Worm (Caenorhabditis elegans): ENCODE measurements around the gene fbxb-50.

Gene fbxb-50

ce11 chrII:1521956-1522355 lies 34.3 kb upstream of the fbxb-50 start:
- TF ChIP-seq eor-1 (tag; optimal IDR thresholded peaks at IDR 0.05) (no peak), ceh-82 (tag; optimal IDR thresholded peaks at IDR 0.05) (no peak), elt-3 (tag; optimal IDR thresholded peaks at IDR 0.05) (no peak), lin-15B (tag; optimal IDR thresholded peaks at IDR 0.05) (no peak), zag-1 (tag; optimal IDR thresholded peaks at IDR 0.05) (no peak), lsy-12 (tag; optimal IDR thresholded peaks at IDR 0.05) (no peak), nhr-11 (tag; optimal IDR thresholded peaks at IDR 0.05) (no peak), nhr-77 (tag; optimal IDR thresholded peaks at IDR 0.05) (no peak), snpc-4 (tag; optimal IDR thresholded peaks at IDR 0.05) (no peak), fos-1 (tag; optimal IDR thresholded peaks at IDR 0.05) (no peak), ama-1 (optimal IDR thresholded peaks at IDR 0.05) (no peak), aly-2 (tag; optimal IDR thresholded peaks at IDR 0.05) (no peak), nfya-1 (tag; optimal IDR thresholded peaks at IDR 0.05; ENCODE audit: insufficient read depth) (no peak), ceh-16 (tag; optimal IDR thresholded peaks at IDR 0.05) (no peak)

- TF ChIP-seq aly-2 (tag; optimal IDR thresholded peaks at IDR 0.05) (no peak), pha-4 (tag; optimal IDR thresholded peaks at IDR 0.05) (peak; percentile 26)
These were observed 30.7 kb upstream of the fbxb-50 start, which contains the start of gene Y51H7BR.7 for ce11 chrII:1525498-1525897. TSS of gene Y51H7BR.7 (minus strand) at chrII:1525598.

- TF ChIP-seq nhr-25 (tag; optimal IDR thresholded peaks at IDR 0.05) (no peak), nhr-67 (tag; optimal IDR thresholded peaks at IDR 0.05) (no peak)
These were observed 27.2 kb upstream of the fbxb-50 start, which contains the start of gene Y51H7BR.4 for ce11 chrII:1529057-1529456. TSS of gene Y51H7BR.4 (plus strand) at chrII:1529357.

- no peak for TF ChIP-seq aly-2 (tag; optimal IDR thresholded peaks at IDR 0.05)
- no peak for TF ChIP-seq hmg-11 (tag; optimal IDR thresholded peaks at IDR 0.05)
- no peak for TF ChIP-seq ceh-16 (tag; optimal IDR thresholded peaks at IDR 0.05)
- TF ChIP-seq daf-12 (tag; optimal IDR thresholded peaks at IDR 0.05) = no peak
- TF ChIP-seq fkh-10 (GFP tag; optimal IDR thresholded peaks at IDR 0.05) = no peak
- TF ChIP-seq pqm-1 (tag; optimal IDR thresholded peaks at IDR 0.05) = no peak
- TF ChIP-seq snpc-4 (tag; optimal IDR thresholded peaks at IDR 0.05) = no peak
- no peak for TF ChIP-seq ceh-28 (tag; optimal IDR thresholded peaks at IDR 0.05)
- no peak for TF ChIP-seq ama-1 (optimal IDR thresholded peaks at IDR 0.05)
- TF ChIP-seq lin-15B (tag; optimal IDR thresholded peaks at IDR 0.05) = no peak
- no peak for TF ChIP-seq sea-2 (GFP tag; optimal IDR thresholded peaks at IDR 0.05)
- TF ChIP-seq elt-3 (tag; optimal IDR thresholded peaks at IDR 0.05) = no peak
- TF ChIP-seq nhr-43 (tag; optimal IDR thresholded peaks at IDR 0.05; ENCODE audit: poor library complexity, severe bottlenecking) = no peak
- TF ChIP-seq ceh-9 (tag; optimal IDR thresholded peaks at IDR 0.05) = no peak
- no peak for TF ChIP-seq nhr-76 (tag; optimal IDR thresholded peaks at IDR 0.05)
- no peak for TF ChIP-seq fkh-2 (tag; optimal IDR thresholded peaks at IDR 0.05)
- TF ChIP-seq ZK546.5 (tag; optimal IDR thresholded peaks at IDR 0.05) = no peak
- TF ChIP-seq mdl-1 (tag; optimal IDR thresholded peaks at IDR 0.05) = no peak
- TF ChIP-seq unc-39 (tag; optimal IDR thresholded peaks at IDR 0.05) = no peak
- no peak for TF ChIP-seq jun-1 (tag; optimal IDR thresholded peaks at IDR 0.05)
These were observed 20.3 kb upstream of the fbxb-50 start, which contains the start of gene fbxb-43 for ce11 chrII:1535931-1536330. TSS of gene fbxb-43 (plus strand) at chrII:1536231.

DNA sequence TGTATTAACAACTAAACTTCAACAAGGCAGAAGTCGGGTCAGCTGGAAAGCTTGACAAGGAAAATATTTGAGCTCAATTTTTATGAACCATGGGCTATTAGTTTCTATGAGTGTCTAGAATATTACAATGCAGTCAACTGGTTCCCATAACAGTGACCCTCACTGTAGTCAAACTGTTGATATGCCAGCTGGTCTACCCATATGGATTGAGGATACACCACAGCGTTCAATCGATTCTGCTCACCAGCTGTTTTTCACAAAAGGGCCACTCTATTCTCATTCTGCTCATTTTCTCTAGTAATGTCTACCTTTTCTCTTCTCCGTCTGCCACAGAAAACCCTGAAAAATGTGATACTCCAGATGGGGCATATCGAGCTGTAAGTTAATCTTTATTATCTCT lies 18.9 kb upstream of the fbxb-50 start, which contains the start of gene fbxb-42:
Gene fbxb-42, plus strand, starts transcription at position 301 of the 400 bp plus-strand sequence.
- no peak for TF ChIP-seq zag-1 (tag; optimal IDR thresholded peaks at IDR 0.05)
- TF ChIP-seq fos-1 (tag; optimal IDR thresholded peaks at IDR 0.05) = no peak
- no peak for TF ChIP-seq lsy-12 (tag; optimal IDR thresholded peaks at IDR 0.05)
- no peak for TF ChIP-seq nhr-25 (tag; optimal IDR thresholded peaks at IDR 0.05)

- no peak for TF ChIP-seq lin-39 (tag; optimal IDR thresholded peaks at IDR 0.05)
- TF ChIP-seq elt-2 (tag; optimal IDR thresholded peaks at IDR 0.05) = no peak
- no peak for TF ChIP-seq jun-1 (tag; optimal IDR thresholded peaks at IDR 0.05)
- no peak for TF ChIP-seq daf-12 (tag; optimal IDR thresholded peaks at IDR 0.05)
- TF ChIP-seq egl-27 (tag; optimal IDR thresholded peaks at IDR 0.05) = no peak
- no peak for TF ChIP-seq ceh-9 (tag; optimal IDR thresholded peaks at IDR 0.05)
- TF ChIP-seq lsy-12 (tag; optimal IDR thresholded peaks at IDR 0.05) = no peak
- no peak for TF ChIP-seq ZK546.5 (tag; optimal IDR thresholded peaks at IDR 0.05)
- TF ChIP-seq fos-1 (tag; optimal IDR thresholded peaks at IDR 0.05) = no peak
- no peak for TF ChIP-seq ceh-82 (tag; optimal IDR thresholded peaks at IDR 0.05)
- TF ChIP-seq eor-1 (tag; optimal IDR thresholded peaks at IDR 0.05) = no peak
- TF ChIP-seq nhr-43 (tag; optimal IDR thresholded peaks at IDR 0.05; ENCODE audit: poor library complexity, severe bottlenecking) = no peak
- no peak for TF ChIP-seq nhr-28 (tag; optimal IDR thresholded peaks at IDR 0.05)
- no peak for TF ChIP-seq ama-1 (optimal IDR thresholded peaks at IDR 0.05)
These were observed 17.7 kb upstream of the fbxb-50 start, which contains the start of gene fbxb-44 for ce11 chrII:1538589-1538988. TSS of gene fbxb-44 (plus strand) at chrII:1538889.
